Worm (Caenorhabditis elegans): Measurements from ENCODE around the gene T08G5.2.

The T08G5.2 gene

ce11 chrV:13992485-13992884 lies 33.6 kb downstream of the T08G5.2 start, which contains the start of gene droe-4:
TSS of gene droe-4 (plus strand) at chrV:13992656.
- TF ChIP-seq zag-1 (tag; optimal IDR thresholded peaks at IDR 0.05): no peak
- peak; percentile 40 for TF ChIP-seq nhr-47 (tag; optimal IDR thresholded peaks at IDR 0.05)
- peak; percentile 23 for TF ChIP-seq nhr-71 (tag; optimal IDR thresholded peaks at IDR 0.05)
- TF ChIP-seq fkh-8 (tag; optimal IDR thresholded peaks at IDR 0.05): peak; percentile 33
- TF ChIP-seq dsc-1 (tag; optimal IDR thresholded peaks at IDR 0.05): peak; percentile 66
- TF ChIP-seq pax-3 (tag; optimal IDR thresholded peaks at IDR 0.05): peak; percentile 66
- TF ChIP-seq lin-13 (GFP tag; optimal IDR thresholded peaks at IDR 0.05): no peak

ce11 chrV:13986823-13987222 lies 39.3 kb downstream of the T08G5.2 start:
- no peak for TF ChIP-seq tbx-2 (tag; optimal IDR thresholded peaks at IDR 0.05)
- TF ChIP-seq elt-2 (tag; optimal IDR thresholded peaks at IDR 0.05): peak; percentile 38

- TF ChIP-seq nhr-77 (tag; optimal IDR thresholded peaks at IDR 0.05) (no peak), nhr-19 (GFP tag; conservative IDR thresholded peaks at IDR 0.05) (no peak), aha-1 (tag; optimal IDR thresholded peaks at IDR 0.05) (no peak), swsn-7 (tag; optimal IDR thresholded peaks at IDR 0.05) (no peak), elt-3 (tag; optimal IDR thresholded peaks at IDR 0.05) (no peak), egl-27 (tag; optimal IDR thresholded peaks at IDR 0.05) (no peak), nhr-85 (tag) (no peak), nhr-12 (tag; optimal IDR thresholded peaks at IDR 0.05) (no peak)
These were observed 41.3 kb downstream of the T08G5.2 start, which contains the start of gene end-1 for ce11 chrV:13984828-13985227. TSS of gene end-1 (plus strand) at chrV:13985128.

- TF ChIP-seq rnt-1 (tag; optimal IDR thresholded peaks at IDR 0.05) (no peak), C34B4.2 (tag; optimal IDR thresholded peaks at IDR 0.05) (no peak), nhr-11 (tag; optimal IDR thresholded peaks at IDR 0.05) (no peak)
These were observed 44.4 kb downstream of the T08G5.2 start for ce11 chrV:13981677-13982076.

- no peak for TF ChIP-seq efl-1 (optimal IDR thresholded peaks at IDR 0.05)
- TF ChIP-seq efl-1 (GFP tag; optimal IDR thresholded peaks at IDR 0.05 in 1 of 2): peak in 1 of 2 experiments; percentile 81
- TF ChIP-seq hpl-2 (GFP tag; optimal IDR thresholded peaks at IDR 0.05): no peak
- TF ChIP-seq ceh-90 (tag; optimal IDR thresholded peaks at IDR 0.05): no peak
- TF ChIP-seq F16B12.6 (tag; optimal IDR thresholded peaks at IDR 0.05): no peak
These were observed 45.3 kb downstream of the T08G5.2 start, which contains the start of gene eol-1 for ce11 chrV:13980807-13981206. TSS of gene eol-1 (minus strand) at chrV:13980907.

All from whole organism, L1 larva.